Worm (Caenorhabditis elegans): ENCODE measurements around the gene F07C3.16.

F07C3.16 gene

DNA sequence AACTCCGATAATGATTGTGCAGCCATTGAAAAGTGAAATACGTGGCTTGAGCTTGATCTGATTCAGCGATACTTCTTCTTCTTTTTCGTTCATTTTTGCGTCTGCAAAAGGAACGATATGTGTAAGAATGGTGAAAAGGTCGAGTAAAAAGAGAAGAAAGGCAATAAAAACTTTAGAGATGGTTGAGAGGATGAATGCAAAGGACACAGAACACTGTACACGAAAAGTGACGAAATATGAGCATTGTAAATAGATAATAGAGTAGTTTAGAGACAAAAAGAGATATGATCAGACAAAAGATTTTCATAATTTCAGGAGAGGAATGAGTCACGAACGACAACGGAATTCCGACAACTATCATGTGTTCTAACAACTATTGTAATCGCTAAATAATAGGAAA lies 11.1 kb downstream of the F07C3.16 start, which contains the start of gene aat-2:
TSS of gene aat-2 (minus strand) at position 101 of the 400 bp plus-strand sequence.
- TF ChIP-seq egl-18 (GFP tag; IDR thresholded peaks at IDR 0.05), result no peak
- no peak for TF ChIP-seq ceh-58 (GFP tag; IDR thresholded peaks at IDR 0.05)
- TF ChIP-seq F52B5.7 (tag; optimal IDR thresholded peaks at IDR 0.05), result no peak

DNA sequence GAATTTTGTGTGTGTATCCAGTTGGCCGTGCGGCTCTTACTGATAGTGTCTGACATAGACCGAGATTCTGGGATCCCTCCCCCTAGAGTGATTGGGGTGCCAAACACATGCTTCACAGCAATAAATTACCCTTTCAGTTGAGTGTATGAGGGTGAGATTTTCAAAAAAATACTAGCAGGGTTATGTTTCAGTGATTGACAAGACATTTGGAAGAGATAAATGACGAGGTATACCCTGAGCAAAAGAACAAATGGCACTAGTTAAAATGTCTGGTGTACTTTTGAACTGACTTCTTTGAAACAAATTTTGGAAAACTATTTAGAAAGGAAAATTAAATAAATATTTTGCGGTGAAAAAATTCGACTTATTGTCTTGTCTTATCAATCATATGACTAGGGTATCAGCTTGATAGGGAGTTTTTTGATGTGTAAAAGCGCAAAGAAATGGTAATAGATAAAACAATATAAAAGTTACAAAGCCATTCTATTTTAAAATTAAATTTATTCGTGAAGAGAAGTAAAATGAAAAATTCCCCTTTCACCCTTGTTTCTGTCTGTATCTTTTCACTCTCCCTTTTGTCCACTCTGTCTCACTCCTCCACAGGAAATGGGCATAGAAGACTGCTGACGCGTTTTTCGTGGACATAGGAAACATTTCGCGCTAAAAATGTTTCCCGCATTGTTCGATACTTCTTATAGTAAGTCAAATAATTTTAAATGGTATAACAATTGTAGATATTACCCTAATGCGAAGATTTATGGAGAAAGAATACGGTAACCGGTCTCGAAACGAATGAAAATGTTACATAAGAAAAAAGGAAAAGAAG lies 14.0 kb downstream of the F07C3.16 start, which contains the start of gene glo-4:
TSS of gene glo-4 (minus strand) at position 51 of the 826 bp plus-strand sequence.
- no peak for TF ChIP-seq somi-1 (GFP tag; optimal IDR thresholded peaks at IDR 0.05)
- TF ChIP-seq bed-1 (GFP tag; IDR thresholded peaks at IDR 0.05), result no peak
- no peak for TF ChIP-seq B0035.1 (tag; optimal IDR thresholded peaks at IDR 0.05)
- TF ChIP-seq nhr-80 (tag; optimal IDR thresholded peaks at IDR 0.05), result peak; percentile 62
- TF ChIP-seq Y53G8AR.9 (GFP tag; conservative IDR thresholded peaks at IDR 0.05), result peak; percentile 71; the same call in 1 of the 2 replicates
- TF ChIP-seq F52B5.7 (tag; optimal IDR thresholded peaks at IDR 0.05), result no peak
- TF ChIP-seq snpc-4 (GFP tag; optimal IDR thresholded peaks at IDR 0.05), result no peak
- peak in 1 of 4 experiments; percentile 11 for TF ChIP-seq snpc-4 (tag; optimal IDR thresholded peaks at IDR 0.05)
- no peak for TF ChIP-seq K12H6.12 (tag; optimal IDR thresholded peaks at IDR 0.05)
- TF ChIP-seq tlf-1 (GFP tag; optimal IDR thresholded peaks at IDR 0.05), result no peak
- TF ChIP-seq ekl-4 (GFP tag; IDR thresholded peaks at IDR 0.05), result peak; percentile 24; the same call in 1 of the 2 replicates
- TF ChIP-seq T07F8.4 (tag; optimal IDR thresholded peaks at IDR 0.05), result no peak
- peak in 1 of 3 experiments; percentile 81 for TF ChIP-seq lin-35 (GFP tag; optimal IDR thresholded peaks at IDR 0.05)
- peak in 1 of 2 experiments; percentile 3 for TF ChIP-seq let-607 (tag; optimal IDR thresholded peaks at IDR 0.05)
- TF ChIP-seq attf-3 (GFP tag; conservative IDR thresholded peaks at IDR 0.05), result no peak
- peak; percentile 68 for TF ChIP-seq lin-40 (tag; optimal IDR thresholded peaks at IDR 0.05)
- peak; percentile 69 for TF ChIP-seq hmg-1.2 (GFP tag; IDR thresholded peaks at IDR 0.05)
- TF ChIP-seq F49E8.2 (tag; optimal IDR thresholded peaks at IDR 0.05; ENCODE audit: insufficient read depth), result no peak
- no peak for TF ChIP-seq snpc-1.1 (tag; optimal IDR thresholded peaks at IDR 0.05; ENCODE audit: insufficient read depth)
- 0 out of 2 replicates have a peak, but pooled peaks have one; percentile 54 for TF ChIP-seq pbrm-1 (GFP tag; IDR thresholded peaks at IDR 0.05)
- no peak for TF ChIP-seq xnd-1 (tag; optimal IDR thresholded peaks at IDR 0.05)
- TF ChIP-seq efl-1 (GFP tag; optimal IDR thresholded peaks at IDR 0.05), result peak; percentile 71
- peak; percentile 49; the same call in 1 of the 2 replicates for TF ChIP-seq rcor-1 (GFP tag; IDR thresholded peaks at IDR 0.05)
- TF ChIP-seq madf-3 (GFP tag; IDR thresholded peaks at IDR 0.05), result 0 out of 2 replicates have a peak, but pooled peaks have one; percentile 71
- TF ChIP-seq ztf-26 (tag; optimal IDR thresholded peaks at IDR 0.05), result no peak
- peak; percentile 91 for TF ChIP-seq ztf-18 (tag; optimal IDR thresholded peaks at IDR 0.05)
- no peak for TF ChIP-seq Y95B8A.8 (GFP tag; IDR thresholded peaks at IDR 0.05)
- peak; percentile 73 for TF ChIP-seq madf-6 (GFP tag; IDR thresholded peaks at IDR 0.05)
- peak; percentile 56 for TF ChIP-seq dpl-1 (GFP tag; optimal IDR thresholded peaks at IDR 0.05)
- TF ChIP-seq madf-8 (GFP tag; conservative IDR thresholded peaks at IDR 0.05), result peak; percentile 50
- peak; percentile 47 for TF ChIP-seq ceh-27 (GFP tag; optimal IDR thresholded peaks at IDR 0.05)

ce11 chrV:9232296-9232695 lies 25.1 kb downstream of the F07C3.16 start, which contains the start of gene F07C3.3:
Gene F07C3.3, minus strand, starts transcription at chrV:9232396.
- no peak for TF ChIP-seq ceh-79 (tag; optimal IDR thresholded peaks at IDR 0.05)
- TF ChIP-seq nhr-90 (tag; optimal IDR thresholded peaks at IDR 0.05), result no peak
- TF ChIP-seq lin-54 (GFP tag; optimal IDR thresholded peaks at IDR 0.05), result no peak
- TF ChIP-seq B0336.3 (GFP tag; IDR thresholded peaks at IDR 0.05), result no peak
- TF ChIP-seq snpc-1.3 (tag; optimal IDR thresholded peaks at IDR 0.05; ENCODE audit: insufficient read depth), result no peak
- no peak for TF ChIP-seq B0019.2 (GFP tag; conservative IDR thresholded peaks at IDR 0.05)
- TF ChIP-seq attf-3 (GFP tag; conservative IDR thresholded peaks at IDR 0.05), result no peak
- TF ChIP-seq him-1 (tag; optimal IDR thresholded peaks at IDR 0.05), result no peak
- TF ChIP-seq lin-26 (GFP tag; IDR thresholded peaks at IDR 0.05), result no peak
- TF ChIP-seq akir-1 (GFP tag; optimal IDR thresholded peaks at IDR 0.05), result no peak
- TF ChIP-seq rpc-1 (optimal IDR thresholded peaks at IDR 0.05), result no peak
- no peak for TF ChIP-seq rpc-1 (tag; optimal IDR thresholded peaks at IDR 0.05)
- TF ChIP-seq lsl-1 (GFP tag; optimal IDR thresholded peaks at IDR 0.05), result no peak
